Fruit fly (Drosophila melanogaster) whole organism, embryonic: Measurements from ENCODE around the gene Pxn.
A peak's percentile ranks its signal among the peaks of the same experiment; 100 is the strongest.

Experiments used
- CG10267 ChIP-seq: fragments of 200-800 bp; sonication (Bioruptor generic); optimal IDR thresholded peaks from 2 replicates; lab custom pipeline; 2018; ENCODE audit warnings: missing biosample characterization, mild to moderate bottlenecking, missing genetic modification characterization, moderate library complexity
- CG12769 ChIP-seq: fragments of 200-800 bp; sonication (Bioruptor generic); optimal IDR thresholded peaks from 2 replicates; lab custom pipeline; 2019; ENCODE audit warnings: missing biosample characterization, mild to moderate bottlenecking, missing genetic modification characterization, moderate library complexity
- CG13296 ChIP-seq: fragments of 200-800 bp; sonication (Bioruptor generic); optimal IDR thresholded peaks from 3 replicates; lab custom pipeline; 2018; ENCODE audit warnings: missing biosample characterization, mild to moderate bottlenecking, missing genetic modification characterization
- CG15073 ChIP-seq: fragments of 200-800 bp; sonication (Bioruptor generic); optimal IDR thresholded peaks from 2 replicates; lab custom pipeline; 2016; ENCODE audit warnings: missing biosample characterization, missing genetic modification characterization
- CG15601 ChIP-seq: fragments of 200-800 bp; sonication (Bioruptor generic); optimal IDR thresholded peaks from 3 replicates; lab custom pipeline; 2019; ENCODE audit warnings: missing biosample characterization, mild to moderate bottlenecking, missing genetic modification characterization, moderate library complexity
- CG15696 ChIP-seq: fragments of 200-800 bp; sonication (Bioruptor generic); optimal IDR thresholded peaks from 2 replicates; lab custom pipeline; 2019; ENCODE audit warnings: missing biosample characterization, mild to moderate bottlenecking, missing genetic modification characterization, moderate library complexity
- CG1603 ChIP-seq: fragments of 200-800 bp; sonication (Bioruptor generic); optimal IDR thresholded peaks from 2 replicates; lab custom pipeline; 2019; ENCODE audit warnings: missing biosample characterization, mild to moderate bottlenecking, missing genetic modification characterization, moderate library complexity
- CG16779 ChIP-seq: fragments of 200-800 bp; sonication (Bioruptor generic); IDR thresholded peaks from 2 replicates; pipeline ENCODE4 v1.3.6; 2022; ENCODE audit warnings: missing biosample characterization, missing genetic modification characterization
- CG16813 ChIP-seq: fragments of 200-800 bp; sonication (Bioruptor generic); IDR thresholded peaks from 3 replicates; pipeline ENCODE4 v1.3.6; 2022; ENCODE audit warnings: missing biosample characterization, missing genetic modification characterization; ENCODE audit not compliant: partially characterized antibody
- CG17359 ChIP-seq: fragments of 200-800 bp; sonication (Bioruptor generic); optimal IDR thresholded peaks from 3 replicates; lab custom pipeline; 2018; ENCODE audit warnings: missing biosample characterization, mild to moderate bottlenecking, missing genetic modification characterization, moderate library complexity
- CG18011 ChIP-seq: fragments of 200-800 bp; sonication (Bioruptor generic); optimal IDR thresholded peaks from 2 replicates; lab custom pipeline; 2017; ENCODE audit warnings: missing biosample characterization, missing genetic modification characterization, mild to moderate bottlenecking, moderate library complexity, missing genotype
- CG1832 ChIP-seq: fragments of 200-800 bp; sonication (Bioruptor generic); optimal IDR thresholded peaks from 2 replicates; lab custom pipeline; 2017; ENCODE audit warnings: missing biosample characterization, mild to moderate bottlenecking, missing genetic modification characterization, inconsistent platforms
- CG2875 ChIP-seq: fragments of 200-800 bp; sonication (Bioruptor generic); optimal IDR thresholded peaks from 2 replicates; lab custom pipeline; 2017; ENCODE audit warnings: missing biosample characterization, mild to moderate bottlenecking, missing genetic modification characterization, missing genetic modification reagents
- CG3726 ChIP-seq: fragments of 200-800 bp; sonication (Bioruptor generic); IDR thresholded peaks from 3 replicates; pipeline ENCODE4, ENCODE4 v1.3.6; 2022; ENCODE audit warnings: missing biosample characterization, missing genetic modification characterization
- CG7556 ChIP-seq: fragments of 200-800 bp; sonication (Bioruptor generic); optimal IDR thresholded peaks from 2 replicates; lab custom pipeline; 2017; ENCODE audit warnings: missing biosample characterization, mild to moderate bottlenecking, missing genetic modification characterization
- CG8944 ChIP-seq: fragments of 200-800 bp; sonication (Bioruptor generic); optimal IDR thresholded peaks from 3 replicates; lab custom pipeline; 2016; ENCODE audit warnings: missing biosample characterization, missing genetic modification characterization
- Doc3 ChIP-seq: fragments of 200-800 bp; sonication (Bioruptor generic); IDR thresholded peaks from 3 replicates; pipeline ENCODE4 v1.3.6; 2022; ENCODE audit warnings: missing biosample characterization, missing genetic modification characterization; ENCODE audit not compliant: partially characterized antibody
- Eip74EF ChIP-seq, 2 experiments: fragments of 200-800 bp in 1 of 2; fragments of >200 bp in 1 of 2; sonication (Bioruptor generic) in 1 of 2; optimal IDR thresholded peaks; 2 replicates each; lab custom pipeline; 2017 to 2019; ENCODE audit warnings: missing biosample characterization in 2 of 2, missing genetic modification characterization in 2 of 2, mild to moderate bottlenecking in 1 of 2, moderate library complexity in 1 of 2
- Hand ChIP-seq: fragments of 200-800 bp; sonication (Bioruptor generic); optimal IDR thresholded peaks from 2 replicates; lab custom pipeline; 2017; ENCODE audit warnings: mild to moderate bottlenecking, missing biosample characterization, missing genetic modification reagents, missing genetic modification characterization
- Meics ChIP-seq: fragments of 200-800 bp; sonication (Bioruptor generic); optimal IDR thresholded peaks from 2 replicates; lab custom pipeline; 2017; ENCODE audit warnings: missing biosample characterization, mild to moderate bottlenecking, missing genetic modification characterization
- Mes4 ChIP-seq: fragments of 200-800 bp; sonication (Bioruptor generic); optimal IDR thresholded peaks from 2 replicates; lab custom pipeline; 2016; ENCODE audit warnings: missing biosample characterization, missing genetic modification characterization
- Oaz ChIP-seq: fragments of 200-800 bp; sonication (Bioruptor generic); IDR thresholded peaks from 2 replicates; pipeline ENCODE4 v1.3.6; 2022; ENCODE audit warnings: missing biosample characterization, missing genetic modification characterization
- Ssrp ChIP-seq: fragments of 200-800 bp; sonication (Bioruptor generic); optimal IDR thresholded peaks from 2 replicates; lab custom pipeline; 2018; ENCODE audit warnings: missing biosample characterization, mild to moderate bottlenecking, missing genetic modification characterization, moderate library complexity
- TFAM ChIP-seq: fragments of 200-800 bp; sonication (Bioruptor generic); optimal IDR thresholded peaks from 2 replicates; lab custom pipeline; 2017; ENCODE audit warnings: missing biosample characterization, missing genetic modification characterization, inconsistent platforms
- Usf ChIP-seq: fragments of 200-800 bp; sonication (Bioruptor generic); optimal IDR thresholded peaks from 2 replicates; lab custom pipeline; 2017; ENCODE audit warnings: missing genotype, missing biosample characterization, missing genetic modification characterization
- Vsx1 ChIP-seq: fragments of 200-800 bp; sonication (Bioruptor generic); optimal IDR thresholded peaks from 2 replicates; lab custom pipeline; 2017; ENCODE audit warnings: missing biosample characterization, mild to moderate bottlenecking, missing genetic modification characterization, missing genetic modification reagents
- br ChIP-seq: fragments of >200 bp; optimal IDR thresholded peaks from 2 replicates; lab custom pipeline; 2017
- cad ChIP-seq: fragments of >200 bp; optimal IDR thresholded peaks from 2 replicates; lab custom pipeline; 2017; ENCODE audit warnings: missing biosample characterization, missing genetic modification characterization
- cg ChIP-seq: fragments of 200-800 bp; sonication (Bioruptor generic); optimal IDR thresholded peaks from 3 replicates; lab custom pipeline; 2019; ENCODE audit warnings: missing biosample characterization, mild to moderate bottlenecking, missing genetic modification characterization, moderate library complexity
- chn ChIP-seq: fragments of 200-800 bp; sonication (Bioruptor generic); optimal IDR thresholded peaks from 2 replicates; lab custom pipeline; 2016; ENCODE audit warnings: missing biosample characterization, missing genetic modification characterization
- disco-r ChIP-seq: fragments of 200-800 bp; sonication (Bioruptor generic); optimal IDR thresholded peaks from 2 replicates; lab custom pipeline; 2016; ENCODE audit warnings: missing biosample characterization, missing genetic modification characterization
- ftz-f1 ChIP-seq: fragments of 200-800 bp; sonication (Bioruptor generic); optimal IDR thresholded peaks from 2 replicates; lab custom pipeline; 2016; ENCODE audit warnings: missing biosample characterization, missing genetic modification characterization
- gce ChIP-seq: fragments of 200-800 bp; sonication (Bioruptor generic); IDR thresholded peaks from 3 replicates; pipeline ENCODE4 v1.3.6; 2022; ENCODE audit warnings: missing biosample characterization, missing genetic modification characterization
- nmo ChIP-seq: fragments of 200-800 bp; sonication (Bioruptor generic); optimal IDR thresholded peaks from 2 replicates; lab custom pipeline; 2018; ENCODE audit warnings: missing biosample characterization, mild to moderate bottlenecking, missing genetic modification characterization, moderate library complexity
- odd ChIP-seq: fragments of 200-800 bp; sonication (Bioruptor generic); optimal IDR thresholded peaks from 2 replicates; lab custom pipeline; 2017; ENCODE audit warnings: missing biosample characterization, mild to moderate bottlenecking, missing genetic modification characterization
- org-1 ChIP-seq: fragments of 200-800 bp; sonication (Bioruptor generic); optimal IDR thresholded peaks from 2 replicates; lab custom pipeline; 2017; ENCODE audit warnings: missing biosample characterization, missing genetic modification characterization
- pan ChIP-seq, 4 experiments: fragments of >200 bp in 3 of 4; fragments of 200-800 bp in 1 of 4; sonication (Bioruptor generic) in 1 of 4; optimal IDR thresholded peaks in 3 of 4; IDR thresholded peaks in 1 of 4; 2 replicates each; pipeline versions ENCODE4 v1.3.6 to Lab custom; 2017 to 2022; ENCODE audit warnings: missing biosample characterization in 2 of 4, missing genetic modification characterization in 2 of 4, mixed read lengths in 1 of 4
- pfk ChIP-seq: fragments of 200-800 bp; sonication (Bioruptor generic); optimal IDR thresholded peaks from 2 replicates; lab custom pipeline; 2018; ENCODE audit warnings: missing biosample characterization, mild to moderate bottlenecking, missing genetic modification characterization, moderate library complexity
- pros ChIP-seq: fragments of 200-800 bp; sonication (Bioruptor generic); optimal IDR thresholded peaks from 3 replicates; lab custom pipeline; 2019; ENCODE audit warnings: missing biosample characterization, mild to moderate bottlenecking, missing genetic modification characterization, moderate library complexity
- ro ChIP-seq: fragments of 200-800 bp; sonication (Bioruptor generic); IDR thresholded peaks from 2 replicates; pipeline ENCODE4 v1.3.6; 2022; ENCODE audit warnings: missing biosample characterization, missing genetic modification characterization
- row ChIP-seq: fragments of 200-800 bp; sonication (Bioruptor generic); IDR thresholded peaks from 3 replicates; pipeline ENCODE4 v1.3.6; 2022; ENCODE audit warnings: missing biosample characterization, missing genetic modification characterization
- salm ChIP-seq: fragments of 200-800 bp; sonication (Bioruptor generic); optimal IDR thresholded peaks from 2 replicates; lab custom pipeline; 2018; ENCODE audit warnings: missing biosample characterization, mild to moderate bottlenecking, missing genetic modification characterization
- sens-2 ChIP-seq: fragments of 200-800 bp; sonication (Bioruptor generic); IDR thresholded peaks from 2 replicates; pipeline ENCODE4 v1.3.6; 2022; ENCODE audit warnings: missing biosample characterization, missing genetic modification characterization
- sim ChIP-seq: fragments of 200-800 bp; sonication (Bioruptor generic); IDR thresholded peaks from 2 replicates; pipeline ENCODE4 v1.3.6; 2022; ENCODE audit warnings: missing biosample characterization, missing genetic modification characterization
- trh ChIP-seq: fragments of 200-800 bp; sonication (Bioruptor generic); optimal IDR thresholded peaks from 2 replicates; lab custom pipeline; 2016; ENCODE audit warnings: missing biosample characterization, missing genetic modification characterization
- twi ChIP-seq: fragments of 200-800 bp; optimal IDR thresholded peaks from 2 replicates; lab custom pipeline; 2019; ENCODE audit warnings: missing biosample characterization, mild to moderate bottlenecking, missing genetic modification characterization, moderate library complexity
- unc-4 ChIP-seq: fragments of 200-800 bp; sonication (Bioruptor generic); IDR thresholded peaks from 2 replicates; pipeline ENCODE4 v1.3.6; 2022; ENCODE audit warnings: missing biosample characterization, missing genetic modification characterization; ENCODE audit not compliant: partially characterized antibody

Gene Pxn

DNA sequence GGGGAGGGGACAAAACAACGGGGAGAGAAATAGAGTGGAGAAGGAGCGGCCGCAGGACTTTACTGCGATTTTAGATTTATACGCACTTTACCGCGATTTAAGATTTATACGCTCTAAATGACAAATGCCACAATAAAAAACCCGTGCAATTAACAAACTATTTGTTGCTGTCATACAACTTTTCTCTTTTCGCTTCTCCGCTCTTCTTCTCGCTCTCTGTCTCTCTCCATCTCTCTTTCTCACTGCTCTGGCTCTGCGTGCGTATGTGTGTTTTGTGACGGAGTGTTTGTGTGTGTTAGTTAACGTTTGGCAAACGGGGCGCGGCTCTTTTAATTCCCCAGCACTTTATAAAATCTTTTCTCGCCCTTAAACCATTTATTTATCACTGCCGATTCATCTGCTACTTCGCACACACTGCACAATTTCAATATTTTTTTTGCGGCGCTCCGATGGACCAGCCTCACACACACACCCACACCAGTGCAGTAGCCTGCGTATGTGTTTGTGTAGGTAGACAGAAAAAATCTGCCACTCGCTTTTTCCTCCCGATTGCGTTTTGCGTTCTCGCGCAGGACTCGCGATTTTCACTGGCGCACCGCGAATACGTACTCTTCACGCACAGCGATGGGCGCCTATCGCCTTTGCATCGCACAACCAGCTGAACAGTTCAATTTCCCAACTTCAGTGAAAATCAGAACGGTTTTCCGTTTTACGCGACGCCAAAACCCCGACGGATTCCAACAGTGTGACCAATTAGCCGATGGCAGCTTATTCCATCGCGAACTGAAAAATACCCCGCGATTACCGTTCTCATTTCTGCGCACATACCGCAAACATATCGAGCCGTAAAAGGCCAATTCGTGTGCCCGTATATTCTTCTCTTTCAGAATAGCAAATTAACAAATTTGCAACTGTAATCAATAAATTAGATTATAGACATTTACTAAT, 43.8 kb downstream of the Pxn start, which contains the start of gene msn (continued):
- TF ChIP-seq TFAM (GFP tag; lab: Kevin White, UChicago), result no peak
- TF ChIP-seq sim, result no peak
- peak in 1 of 2 experiments; percentile 47 for TF ChIP-seq Eip74EF (GFP tag; optimal IDR thresholded peaks at IDR 0.05; lab: Kevin White, UChicago)
- TF ChIP-seq Mes4 (GFP tag; lab: Kevin White, UChicago), result peak; percentile 8
- peak; percentile 47 for TF ChIP-seq CG1832 (GFP tag; lab: Kevin White, UChicago)
- no peak for TF ChIP-seq nmo (GFP tag; lab: Kevin White, UChicago)
- TF ChIP-seq CG10267, result peak; percentile 4
- no peak for TF ChIP-seq ftz-f1 (GFP tag; lab: Kevin White, UChicago)
- no peak for TF ChIP-seq CG15073 (GFP tag; lab: Kevin White, UChicago)
- no peak for TF ChIP-seq ro
- no peak for TF ChIP-seq Meics (GFP tag; lab: Kevin White, UChicago)
- TF ChIP-seq odd, result peak; percentile 60
- peak; percentile 26 for TF ChIP-seq CG13296
- no peak for TF ChIP-seq Oaz (GFP tag; lab: Robert Waterston, UW)
- TF ChIP-seq Vsx1 (GFP tag; lab: Kevin White, UChicago), result no peak
- TF ChIP-seq CG2875 (GFP tag; lab: Kevin White, UChicago), result no peak
- TF ChIP-seq pros (GFP tag; lab: Kevin White, UChicago), result peak; percentile 18
- TF ChIP-seq disco-r (GFP tag; lab: Kevin White, UChicago), result no peak
- no peak for TF ChIP-seq cad (GFP tag; lab: Kevin White, UChicago)
- peak; percentile 29 for TF ChIP-seq CG12769 (tag; lab: Kevin White, UChicago)
- no peak for TF ChIP-seq CG15696 (tag; lab: Kevin White, UChicago)
- peak; percentile 66 for TF ChIP-seq Hand (GFP tag; lab: Kevin White, UChicago)
- TF ChIP-seq twi (tag; lab: Kevin White, UChicago), result no peak
- no peak for TF ChIP-seq trh (GFP tag; lab: Kevin White, UChicago)
- 0 out of 2 replicates have a peak, but pooled peaks have one; percentile 7 for TF ChIP-seq sens-2
- TF ChIP-seq salm, result no peak
- peak; percentile 8 for TF ChIP-seq Ssrp (tag; lab: Kevin White, UChicago)
- no peak for TF ChIP-seq org-1 (GFP tag; lab: Kevin White, UChicago)
- no peak for TF ChIP-seq pfk (GFP tag; lab: Kevin White, UChicago)
- TF ChIP-seq cg (GFP tag; lab: Kevin White, UChicago), result peak; percentile 100
- peak; percentile 42; the same call in 1 of the 2 replicates for TF ChIP-seq unc-4 (GFP tag; lab: Robert Waterston, UW)
- TF ChIP-seq CG1603 (tag; lab: Kevin White, UChicago), result peak; percentile 68
- peak; percentile 78 for TF ChIP-seq row
- peak; percentile 40; the same call in 1 of the 3 replicates for TF ChIP-seq CG16813 (GFP tag; lab: Robert Waterston, UW)
- 0 out of 3 replicates have a peak, but pooled peaks have one; percentile 54 for TF ChIP-seq gce
- TF ChIP-seq br (lab: Kevin White, UChicago), result no peak
- no peak for TF ChIP-seq CG15601
- TF ChIP-seq CG18011, result peak; percentile 6
- no peak for TF ChIP-seq Doc3 (GFP tag; lab: Robert Waterston, UW)
- no peak for TF ChIP-seq CG3726 (GFP tag; lab: Robert Waterston, UW)
- no peak for TF ChIP-seq CG7556 (GFP tag; lab: Kevin White, UChicago)
- TF ChIP-seq Usf (GFP tag; lab: Kevin White, UChicago), result no peak
- TF ChIP-seq pan (optimal IDR thresholded peaks at IDR 0.05; lab: Kevin White, UChicago), result no peak
- peak in 1 of 2 experiments; percentile 50 for TF ChIP-seq pan (GFP tag; optimal IDR thresholded peaks at IDR 0.05 in 1 of 2, IDR thresholded peaks at IDR 0.05 in 1 of 2)
- TF ChIP-seq CG16779 (GFP tag; lab: Robert Waterston, UW), result no peak
- no peak for TF ChIP-seq chn
- TF ChIP-seq CG8944, result no peak
- TF ChIP-seq CG17359, result no peak
